Fruit fly (Drosophila melanogaster) whole organism, embryonic: ENCODE measurements around the gene Spn28Dc.

Experiments
- Atf6 ChIP-seq: fragments of 200-800 bp; sonication (Bioruptor generic); IDR thresholded peaks from 2 replicates; pipeline ENCODE4 v1.3.6; 2022; ENCODE audit warnings: missing biosample characterization, missing genetic modification characterization
- B-H2 ChIP-seq: fragments of 200-800 bp; sonication (Bioruptor generic); optimal IDR thresholded peaks from 2 replicates; lab custom pipeline; 2018; ENCODE audit warnings: missing biosample characterization, mild to moderate bottlenecking, missing genetic modification characterization
- CG10147 ChIP-seq: fragments of 200-800 bp; sonication (Bioruptor generic); optimal IDR thresholded peaks from 2 replicates; lab custom pipeline; 2019; ENCODE audit warnings: missing biosample characterization, mild to moderate bottlenecking, missing genetic modification characterization, moderate library complexity
- CG10209 ChIP-seq: fragments of 200-800 bp; sonication (Bioruptor generic); optimal IDR thresholded peaks from 3 replicates; lab custom pipeline; 2017; ENCODE audit warnings: missing biosample characterization, mild to moderate bottlenecking, missing genetic modification characterization, missing genetic modification reagents
- CG10543 ChIP-seq: fragments of 200-800 bp; sonication (Bioruptor generic); optimal IDR thresholded peaks from 3 replicates; lab custom pipeline; 2017; ENCODE audit warnings: missing biosample characterization, mild to moderate bottlenecking, missing genetic modification characterization, moderate library complexity
- CG11456 ChIP-seq: fragments of 200-800 bp; sonication (Bioruptor generic); IDR thresholded peaks from 3 replicates; pipeline ENCODE4 v1.3.6; 2022; ENCODE audit warnings: missing biosample characterization, missing genetic modification characterization
- CG11560 ChIP-seq: fragments of 200-800 bp; sonication (Bioruptor generic); IDR thresholded peaks from 3 replicates; pipeline ENCODE4 v1.3.6; 2022; ENCODE audit warnings: missing biosample characterization, missing genetic modification characterization
- CG12104 ChIP-seq: fragments of 200-800 bp; sonication (Bioruptor generic); optimal IDR thresholded peaks from 3 replicates; lab custom pipeline; 2016; ENCODE audit warnings: missing biosample characterization, missing genetic modification characterization
- CG13296 ChIP-seq: fragments of 200-800 bp; sonication (Bioruptor generic); optimal IDR thresholded peaks from 3 replicates; lab custom pipeline; 2018; ENCODE audit warnings: missing biosample characterization, mild to moderate bottlenecking, missing genetic modification characterization
- CG14014 ChIP-seq: fragments of 200-800 bp; sonication (Bioruptor generic); IDR thresholded peaks from 2 replicates; pipeline ENCODE4 v1.3.6; 2022; ENCODE audit warnings: missing biosample characterization, missing genetic modification characterization
- CG15514 ChIP-seq: fragments of 200-800 bp; sonication (Bioruptor generic); optimal IDR thresholded peaks from 3 replicates; lab custom pipeline; 2017; ENCODE audit warnings: missing biosample characterization, missing genetic modification characterization, mild to moderate bottlenecking, moderate library complexity, missing genetic modification reagents
- CG17385 ChIP-seq: fragments of 200-800 bp; sonication (Bioruptor generic); optimal IDR thresholded peaks from 3 replicates; lab custom pipeline; 2018; ENCODE audit warnings: missing biosample characterization, mild to moderate bottlenecking, missing genetic modification characterization
- CG17802 ChIP-seq: fragments of 200-800 bp; sonication (Bioruptor generic); optimal IDR thresholded peaks from 2 replicates; lab custom pipeline; 2018; ENCODE audit warnings: missing biosample characterization, mild to moderate bottlenecking, missing genetic modification characterization, moderate library complexity
- CG18262 ChIP-seq: fragments of 200-800 bp; optimal IDR thresholded peaks from 3 replicates; lab custom pipeline; 2019; ENCODE audit warnings: missing biosample characterization, mild to moderate bottlenecking, missing genetic modification characterization, moderate library complexity
- CG2712 ChIP-seq: fragments of 200-800 bp; optimal IDR thresholded peaks from 3 replicates; lab custom pipeline; 2019; ENCODE audit warnings: missing biosample characterization, mild to moderate bottlenecking, missing genetic modification characterization, moderate library complexity
- CG31388 ChIP-seq: fragments of 200-800 bp; sonication (Bioruptor generic); optimal IDR thresholded peaks from 2 replicates; lab custom pipeline; 2016; ENCODE audit warnings: missing biosample characterization, missing genetic modification characterization
- CG4328 ChIP-seq: fragments of 200-800 bp; sonication (Bioruptor generic); optimal IDR thresholded peaks from 3 replicates; lab custom pipeline; 2017; ENCODE audit warnings: missing biosample characterization, missing genetic modification reagents, missing genetic modification characterization
- CG4360 ChIP-seq: fragments of 200-800 bp; sonication (Bioruptor generic); IDR thresholded peaks from 2 replicates; pipeline ENCODE4 v1.3.6; 2022; ENCODE audit warnings: missing biosample characterization, missing genetic modification characterization
- CG4854 ChIP-seq: fragments of 200-800 bp; sonication (Bioruptor generic); optimal IDR thresholded peaks from 2 replicates; lab custom pipeline; 2016; ENCODE audit warnings: missing biosample characterization, missing genetic modification characterization, inconsistent platforms
- CG5180 ChIP-seq: fragments of 200-800 bp; sonication (Bioruptor generic); optimal IDR thresholded peaks from 3 replicates; lab custom pipeline; 2017; ENCODE audit warnings: missing biosample characterization, missing genetic modification characterization, mild to moderate bottlenecking, moderate library complexity, missing genetic modification reagents
- CG6813 ChIP-seq: fragments of 200-800 bp; sonication (Bioruptor generic); optimal IDR thresholded peaks from 2 replicates; lab custom pipeline; 2017; ENCODE audit warnings: missing biosample characterization, missing genetic modification characterization, mild to moderate bottlenecking, moderate library complexity, missing genetic modification reagents
- CG8924 ChIP-seq: fragments of 200-800 bp; optimal IDR thresholded peaks from 3 replicates; lab custom pipeline; 2019; ENCODE audit warnings: missing biosample characterization, mild to moderate bottlenecking, missing genetic modification characterization, moderate library complexity
- D ChIP-seq, 2 experiments: fragments of 200-800 bp in 1 of 2; fragments of >200 bp in 1 of 2; sonication (Bioruptor generic) in 1 of 2; optimal IDR thresholded peaks; 2 replicates in 1 of 2; 3 replicates in 1 of 2; lab custom pipeline; 2017; ENCODE audit warnings: mild to moderate bottlenecking in 1 of 2, missing biosample characterization in 1 of 2, missing genetic modification characterization in 1 of 2, missing genetic modification reagents in 1 of 2
- D19B ChIP-seq: fragments of 200-800 bp; sonication (Bioruptor generic); optimal IDR thresholded peaks from 2 replicates; lab custom pipeline; 2017; ENCODE audit warnings: missing biosample characterization, mild to moderate bottlenecking, missing genetic modification characterization
- E2f1 ChIP-seq: fragments of 200-800 bp; sonication (Bioruptor generic); IDR thresholded peaks from 2 replicates; pipeline ENCODE4 v1.3.6; 2022; ENCODE audit warnings: missing biosample characterization, missing genetic modification characterization
- HmgZ ChIP-seq: fragments of 200-800 bp; sonication (Bioruptor generic); optimal IDR thresholded peaks from 2 replicates; lab custom pipeline; 2018; ENCODE audit warnings: missing biosample characterization, mild to moderate bottlenecking, missing genetic modification characterization
- Hmr ChIP-seq: fragments of 200-800 bp; sonication (Bioruptor generic); optimal IDR thresholded peaks from 3 replicates; lab custom pipeline; 2017; ENCODE audit warnings: mild to moderate bottlenecking, missing biosample characterization, missing genetic modification reagents, missing genetic modification characterization
- Oaz ChIP-seq: fragments of 200-800 bp; sonication (Bioruptor generic); IDR thresholded peaks from 2 replicates; pipeline ENCODE4 v1.3.6; 2022; ENCODE audit warnings: missing biosample characterization, missing genetic modification characterization
- Poxn ChIP-seq: fragments of 200-800 bp; sonication (Bioruptor generic); IDR thresholded peaks from 2 replicates; pipeline ENCODE4 v1.3.6; 2022; ENCODE audit warnings: missing biosample characterization, missing genetic modification characterization
- Scr ChIP-seq: fragments of 200-800 bp; sonication (Bioruptor generic); IDR thresholded peaks from 2 replicates; pipeline ENCODE4 v1.3.6; 2022; ENCODE audit warnings: missing biosample characterization, missing genetic modification characterization; ENCODE audit not compliant: partially characterized antibody
- Trl ChIP-seq, 3 experiments: fragments of >200 bp in 2 of 3; fragments of 200-800 bp in 1 of 3; sonication (Bioruptor generic) in 1 of 3; optimal IDR thresholded peaks; 2 replicates in 1 of 3; 3 replicates in 2 of 3; lab custom pipeline; 2016 to 2017; ENCODE audit warnings: missing biosample characterization in 1 of 3, missing genetic modification characterization in 1 of 3
- Xrp1 ChIP-seq: fragments of 200-800 bp; sonication (Bioruptor generic); IDR thresholded peaks from 2 replicates; pipeline ENCODE4 v1.3.6; 2022; ENCODE audit warnings: missing biosample characterization, missing genetic modification characterization
- ase ChIP-seq: fragments of 200-800 bp; sonication (Bioruptor generic); IDR thresholded peaks from 3 replicates; pipeline ENCODE4 v1.3.6; 2022; ENCODE audit warnings: missing biosample characterization, missing genetic modification characterization
- caup ChIP-seq: fragments of 200-800 bp; sonication (Bioruptor generic); optimal IDR thresholded peaks from 3 replicates; lab custom pipeline; 2017; ENCODE audit warnings: missing biosample characterization, mild to moderate bottlenecking, missing genetic modification characterization, moderate library complexity; ENCODE audit not compliant: severe bottlenecking
- ci ChIP-seq: fragments of 200-800 bp; sonication (Bioruptor generic); IDR thresholded peaks from 3 replicates; pipeline ENCODE4 v1.3.6; 2022; ENCODE audit warnings: missing biosample characterization, missing genetic modification characterization
- esg ChIP-seq: fragments of 200-800 bp; sonication (Bioruptor generic); conservative IDR thresholded peaks from 2 replicates; pipeline ENCODE4 v1.3.6; 2022; ENCODE audit warnings: missing biosample characterization, missing genetic modification characterization
- exex ChIP-seq: fragments of 200-800 bp; sonication (Bioruptor generic); optimal IDR thresholded peaks from 4 replicates; lab custom pipeline; 2018; ENCODE audit warnings: missing biosample characterization, mild to moderate bottlenecking, missing genetic modification characterization, moderate library complexity
- gem ChIP-seq: fragments of 200-800 bp; sonication (Bioruptor generic); optimal IDR thresholded peaks from 2 replicates; lab custom pipeline; 2019; ENCODE audit warnings: missing biosample characterization, mild to moderate bottlenecking, missing genetic modification characterization, moderate library complexity
- lbe ChIP-seq: fragments of 200-800 bp; sonication (Bioruptor generic); optimal IDR thresholded peaks from 2 replicates; lab custom pipeline; 2016; ENCODE audit warnings: missing biosample characterization, mild to moderate bottlenecking, missing genetic modification characterization
- nau ChIP-seq: fragments of 200-800 bp; sonication (Bioruptor generic); optimal IDR thresholded peaks from 3 replicates; lab custom pipeline; 2017; ENCODE audit warnings: missing biosample characterization, mild to moderate bottlenecking, missing genetic modification characterization, missing genetic modification reagents
- nmo ChIP-seq: fragments of 200-800 bp; sonication (Bioruptor generic); optimal IDR thresholded peaks from 2 replicates; lab custom pipeline; 2018; ENCODE audit warnings: missing biosample characterization, mild to moderate bottlenecking, missing genetic modification characterization, moderate library complexity
- odd ChIP-seq: fragments of 200-800 bp; sonication (Bioruptor generic); optimal IDR thresholded peaks from 2 replicates; lab custom pipeline; 2017; ENCODE audit warnings: missing biosample characterization, mild to moderate bottlenecking, missing genetic modification characterization
- pb ChIP-seq: fragments of 200-800 bp; sonication (Bioruptor generic); optimal IDR thresholded peaks from 3 replicates; lab custom pipeline; 2016; ENCODE audit warnings: missing biosample characterization, missing genetic modification characterization
- pnt ChIP-seq: fragments of 200-800 bp; sonication (Bioruptor generic); optimal IDR thresholded peaks from 3 replicates; lab custom pipeline; 2016; ENCODE audit warnings: missing biosample characterization, missing genetic modification characterization
- ro ChIP-seq: fragments of 200-800 bp; sonication (Bioruptor generic); IDR thresholded peaks from 2 replicates; pipeline ENCODE4 v1.3.6; 2022; ENCODE audit warnings: missing biosample characterization, missing genetic modification characterization
- tap ChIP-seq: fragments of 200-800 bp; optimal IDR thresholded peaks from 3 replicates; lab custom pipeline; 2019; ENCODE audit warnings: missing biosample characterization, mild to moderate bottlenecking, missing genetic modification characterization, moderate library complexity

Spn28Dc gene

DNA sequence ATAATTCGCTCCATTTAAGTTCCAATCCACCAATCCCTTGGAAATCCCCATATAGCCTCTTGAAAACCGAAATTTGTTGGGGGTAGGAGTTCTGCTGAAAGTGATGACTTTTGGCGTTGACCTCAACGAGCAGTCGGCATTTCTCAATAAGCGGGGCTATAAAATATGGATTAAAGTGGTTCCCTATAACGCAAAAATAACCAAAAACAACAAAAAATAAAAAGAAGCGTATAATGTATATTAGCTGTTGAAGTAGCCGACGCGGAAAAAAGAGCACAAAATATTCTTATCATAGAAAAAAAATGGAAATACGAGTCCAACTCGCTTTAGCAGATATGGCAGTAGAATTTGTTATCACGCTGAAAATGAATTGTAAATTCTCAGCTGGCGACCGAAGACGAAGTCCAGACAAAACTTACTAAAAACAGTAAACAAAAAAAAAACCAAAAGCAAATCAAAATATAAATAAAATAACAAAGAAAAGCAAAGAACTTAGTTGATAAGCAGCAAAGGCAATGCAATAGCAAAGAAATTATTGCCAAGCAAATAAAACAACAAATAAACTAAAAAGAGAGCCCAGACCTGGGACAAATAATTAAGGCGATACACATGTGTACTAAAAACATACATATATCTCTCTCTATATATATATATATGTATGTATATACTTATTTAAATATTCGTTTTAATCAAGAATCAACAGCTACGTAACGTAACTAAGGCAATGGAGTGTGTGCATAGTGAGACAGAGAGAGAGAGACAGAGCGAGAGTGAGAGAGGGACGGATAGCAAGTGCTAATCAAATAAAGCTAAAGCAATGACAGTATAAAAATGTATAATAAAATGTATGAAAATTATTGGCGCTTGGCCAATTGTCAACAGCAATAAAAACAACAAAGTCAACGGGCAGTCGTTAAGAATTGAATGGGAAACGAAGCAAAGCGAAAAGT, 46.2 kb downstream of the Spn28Dc start (continued):
- peak; percentile 43 for TF ChIP-seq CG4328
- peak; percentile 60 for TF ChIP-seq CG17385 (GFP tag; lab: Kevin White, UChicago)
- TF ChIP-seq Scr (GFP tag; lab: Robert Waterston, UW): no peak
- peak; percentile 25 for TF ChIP-seq CG10147
- TF ChIP-seq Oaz (GFP tag; lab: Robert Waterston, UW): no peak
- TF ChIP-seq CG5180 (GFP tag; lab: Kevin White, UChicago): peak; percentile 16
- no peak for TF ChIP-seq D (optimal IDR thresholded peaks at IDR 0.05; lab: Kevin White, UChicago)
- TF ChIP-seq D (GFP tag; optimal IDR thresholded peaks at IDR 0.05; lab: Kevin White, UChicago): no peak
- TF ChIP-seq CG10209 (GFP tag; lab: Kevin White, UChicago): peak; percentile 26
- peak; percentile 23 for TF ChIP-seq CG2712 (tag; lab: Kevin White, UChicago)
- 0 out of 2 replicates have a peak, but pooled peaks have one; percentile 5 for TF ChIP-seq Poxn (GFP tag; lab: Robert Waterston, UW)
- no peak for TF ChIP-seq CG17802 (tag; lab: Kevin White, UChicago)
- TF ChIP-seq CG11560: no peak
- TF ChIP-seq CG8924 (tag; lab: Kevin White, UChicago): peak; percentile 11
- TF ChIP-seq CG6813 (GFP tag; lab: Kevin White, UChicago): peak; percentile 79
- TF ChIP-seq D19B (GFP tag; lab: Kevin White, UChicago): peak; percentile 35
- no peak for TF ChIP-seq pnt
- no peak for TF ChIP-seq esg (GFP tag; lab: Robert Waterston, UW)
- TF ChIP-seq ci (GFP tag; lab: Robert Waterston, UW): 0 out of 3 replicates have a peak, but pooled peaks have one; percentile 21
- no peak for TF ChIP-seq CG31388 (GFP tag; lab: Kevin White, UChicago)
- peak; percentile 55 for TF ChIP-seq Atf6 (GFP tag; lab: Robert Waterston, UW)
- TF ChIP-seq Hmr (GFP tag; lab: Kevin White, UChicago): peak; percentile 84
- peak; percentile 70 for TF ChIP-seq CG15514 (GFP tag; lab: Kevin White, UChicago)
- peak; percentile 46 for TF ChIP-seq lbe (GFP tag; lab: Kevin White, UChicago)
- TF ChIP-seq tap (tag; lab: Kevin White, UChicago): peak; percentile 38
- TF ChIP-seq CG14014 (GFP tag; lab: Robert Waterston, UW): peak; percentile 57; the same call in 1 of the 2 replicates
- peak; percentile 68 for TF ChIP-seq CG13296 (GFP tag; lab: Kevin White, UChicago)
- peak; percentile 79 for TF ChIP-seq exex (tag; lab: Kevin White, UChicago)
- TF ChIP-seq gem (tag; lab: Kevin White, UChicago): peak; percentile 49
- peak; percentile 36 for TF ChIP-seq CG4360 (GFP tag; lab: Robert Waterston, UW)
- peak; percentile 7 for TF ChIP-seq CG4854
- TF ChIP-seq Trl (optimal IDR thresholded peaks at IDR 0.05; lab: Kevin White, UChicago): peak in 1 of 2 experiments; percentile 20
- TF ChIP-seq Trl (GFP tag; optimal IDR thresholded peaks at IDR 0.05; lab: Kevin White, UChicago): no peak
- TF ChIP-seq nmo (GFP tag; lab: Kevin White, UChicago): peak; percentile 11
- peak; percentile 41 for TF ChIP-seq Xrp1 (GFP tag; lab: Robert Waterston, UW)
- TF ChIP-seq caup (GFP tag; lab: Kevin White, UChicago): peak; percentile 68
- TF ChIP-seq E2f1 (GFP tag; lab: Robert Waterston, UW): peak; percentile 37; the same call in 1 of the 2 replicates
- TF ChIP-seq odd (GFP tag; lab: Kevin White, UChicago): peak; percentile 47
- TF ChIP-seq B-H2: peak; percentile 7
- TF ChIP-seq CG12104 (GFP tag; lab: Kevin White, UChicago): peak; percentile 58
- TF ChIP-seq CG18262 (tag; lab: Kevin White, UChicago): no peak
- peak; percentile 53; the same call in 1 of the 3 replicates for TF ChIP-seq CG11456 (GFP tag; lab: Robert Waterston, UW)
- TF ChIP-seq pb (GFP tag; lab: Kevin White, UChicago): no peak
- peak; percentile 57 for TF ChIP-seq HmgZ (tag; lab: Kevin White, UChicago)
- peak; percentile 42 for TF ChIP-seq nau (GFP tag; lab: Kevin White, UChicago)
- no peak for TF ChIP-seq ro (GFP tag; lab: Robert Waterston, UW)
- peak; percentile 62 for TF ChIP-seq CG10543 (GFP tag; lab: Kevin White, UChicago)
- no peak for TF ChIP-seq ase (GFP tag; lab: Robert Waterston, UW)
